Worm (Caenorhabditis elegans) whole organism, young adult: Measurements from ENCODE around the gene arid-1.

ENCODE experiments used
- C06A6.2 ChIP-seq: fragments of 200-800 bp; sonication (Bioruptor generic); conservative IDR thresholded peaks from 2 replicates; pipeline ENCODE4 v1.3.6; 2022; ENCODE audit warnings: missing genetic modification characterization, missing compliant biosample characterization
- D2030.7 ChIP-seq: fragments of 200-800 bp; sonication (Bioruptor generic); IDR thresholded peaks from 2 replicates; pipeline ENCODE4 v1.3.6; 2022; ENCODE audit warnings: missing genetic modification reagents, missing genetic modification characterization, missing compliant biosample characterization
- F23B12.7 ChIP-seq: sonication (generic microtip); optimal IDR thresholded peaks from 2 replicates; lab custom pipeline; 2017; ENCODE audit warnings: missing genetic modification characterization, mild to moderate bottlenecking, missing compliant biosample characterization, antibody characterized with exemption, moderate library complexity; ENCODE audit not compliant: insufficient read depth
- ceh-27 ChIP-seq: fragments of 200-800 bp; sonication (Bioruptor generic); optimal IDR thresholded peaks from 2 replicates; lab custom pipeline; 2018; ENCODE audit warnings: mild to moderate bottlenecking, missing genetic modification characterization, moderate library complexity, missing compliant biosample characterization
- ceh-91 ChIP-seq: fragments of 200-800 bp; sonication (Bioruptor generic); IDR thresholded peaks from 2 replicates; pipeline ENCODE4 v1.3.6; 2022; ENCODE audit warnings: missing genetic modification reagents, missing genetic modification characterization, missing compliant biosample characterization
- hmg-1.2 ChIP-seq: fragments of 200-800 bp; sonication (Bioruptor generic); IDR thresholded peaks from 2 replicates; pipeline ENCODE4 v1.3.6; 2022; ENCODE audit warnings: missing genetic modification reagents, missing genetic modification characterization, missing compliant biosample characterization
- lin-35 ChIP-seq, 3 experiments: fragments of 150-350 bp in 2 of 3; sonication (generic microtip) in 1 of 3; optimal IDR thresholded peaks; 2 replicates each; lab custom pipeline; 2014 to 2018; ENCODE audit warnings: missing biosample characterization in 3 of 3, missing genetic modification characterization in 3 of 3, missing genetic modification reagents in 3 of 3
- pha-4 ChIP-seq: fragments of 150-350 bp; sonication (generic microtip); optimal IDR thresholded peaks from 2 replicates; lab custom pipeline; 2014; ENCODE audit warnings: missing biosample characterization, missing genetic modification reagents, missing genetic modification characterization
- snpc-1.1 ChIP-seq: sonication (generic microtip); optimal IDR thresholded peaks from 2 replicates; lab custom pipeline; 2017; ENCODE audit warnings: missing genetic modification characterization, mild to moderate bottlenecking, missing compliant biosample characterization, antibody characterized with exemption, moderate library complexity, missing genotype, missing genetic modification reagents; ENCODE audit not compliant: insufficient read depth
- ztf-22 ChIP-seq: fragments of 200-800 bp; sonication (Bioruptor generic); optimal IDR thresholded peaks from 2 replicates; lab custom pipeline; 2018; ENCODE audit warnings: mild to moderate bottlenecking, missing genetic modification characterization, moderate library complexity, missing compliant biosample characterization

DNA sequence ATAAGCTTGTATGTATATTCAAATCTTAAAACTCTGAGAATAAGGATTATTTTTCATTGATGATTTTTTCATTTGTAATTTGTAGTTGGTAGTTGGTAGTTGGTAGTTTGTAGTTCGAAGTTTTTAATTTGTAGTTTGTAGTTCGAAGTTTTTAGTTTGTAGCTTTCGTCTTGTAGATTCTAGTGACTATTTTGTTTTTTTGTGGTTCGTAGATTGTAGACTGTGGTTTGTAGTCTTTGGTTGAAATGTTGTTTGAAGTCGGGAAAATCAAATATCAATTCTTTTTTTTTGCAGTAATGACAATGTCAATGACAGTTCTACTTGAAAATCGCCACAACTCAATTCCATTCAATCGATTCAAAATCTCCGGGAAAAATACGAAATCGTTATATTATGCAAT is 40.3 kb upstream of the arid-1 start:
- TF ChIP-seq ceh-91 (GFP tag; lab: Robert Waterston, UW) (no peak), lin-35 (GFP tag; optimal IDR thresholded peaks at IDR 0.05; lab: Kevin White, UChicago) (no peak), C06A6.2 (no peak), pha-4 (tag; lab: Kevin White, UChicago) (no peak), hmg-1.2 (GFP tag; lab: Robert Waterston, UW) (no peak), F23B12.7 (tag; lab: Kevin White, UChicago) (no peak), snpc-1.1 (tag; lab: Kevin White, UChicago) (no peak), D2030.7 (GFP tag; lab: Robert Waterston, UW) (no peak), ztf-22 (GFP tag; lab: Kevin White, UChicago) (no peak), ceh-27 (GFP tag; lab: Kevin White, UChicago) (no peak)
